Worm (Caenorhabditis elegans): ENCODE data around the gene dnbp-1.
A peak's percentile ranks its signal among the peaks of the same experiment; 100 is the strongest.

The dnbp-1 gene

DNA sequence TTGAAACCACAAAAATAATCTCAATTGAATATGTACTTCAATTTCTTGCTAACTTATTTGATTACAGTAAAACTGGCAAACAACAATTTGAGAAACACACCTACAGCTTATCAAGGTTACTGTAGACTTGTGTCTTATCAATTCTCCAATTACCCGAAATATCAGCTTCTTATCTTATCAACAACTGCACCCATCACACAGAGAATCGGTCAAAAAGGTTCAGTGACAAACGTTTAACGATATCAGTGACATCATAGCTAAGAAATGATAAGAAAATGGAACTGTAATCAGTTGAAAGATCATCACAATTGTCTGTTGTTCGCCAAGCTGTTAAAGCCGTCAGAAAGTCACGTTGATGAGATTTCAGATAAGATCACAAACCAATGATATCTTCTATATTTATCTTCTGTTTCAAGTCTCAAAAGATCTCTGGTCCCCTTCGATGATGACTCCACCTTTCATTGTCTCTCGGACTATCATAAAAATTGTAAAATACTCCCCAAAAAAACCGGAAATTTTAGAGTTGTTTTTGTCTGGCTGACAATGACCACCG lies 60.4 kb downstream of the dnbp-1 start (continued):
- TF ChIP-seq cebp-1 (GFP tag; IDR thresholded peaks at IDR 0.05) (no peak), cebp-1 (tag; optimal IDR thresholded peaks at IDR 0.05) (no peak), lsy-27 (tag; optimal IDR thresholded peaks at IDR 0.05; ENCODE audit: borderline replicate concordance, insufficient read depth) (no peak), snpc-4 (GFP tag; optimal IDR thresholded peaks at IDR 0.05) (no peak), snpc-4 (tag; optimal IDR thresholded peaks at IDR 0.05) (peak in 2 of 4 experiments; percentile 33 to 34), Y56A3A.18 (GFP tag; IDR thresholded peaks at IDR 0.05) (0 out of 2 replicates have a peak, but pooled peaks have one; percentile 27), B0019.2 (GFP tag; conservative IDR thresholded peaks at IDR 0.05) (no peak), aptf-2 (GFP tag; conservative IDR thresholded peaks at IDR 0.05) (no peak), F39B2.1 (GFP tag; IDR thresholded peaks at IDR 0.05) (no peak), attf-5 (GFP tag; optimal IDR thresholded peaks at IDR 0.05) (no peak), F57A8.1 (GFP tag; optimal IDR thresholded peaks at IDR 0.05) (no peak), sdz-38 (tag; optimal IDR thresholded peaks at IDR 0.05) (no peak), him-1 (tag; optimal IDR thresholded peaks at IDR 0.05) (no peak), unc-62 (GFP tag; optimal IDR thresholded peaks at IDR 0.05) (peak; percentile 26), nfya-2 (GFP tag; IDR thresholded peaks at IDR 0.05) (no peak), Y53G8AR.9 (GFP tag; conservative IDR thresholded peaks at IDR 0.05) (peak; percentile 55; the same call in 1 of the 2 replicates), F37B4.10 (GFP tag; IDR thresholded peaks at IDR 0.05) (no peak)

Data from whole organism, young adult.